Worm (Caenorhabditis elegans) whole organism, L2 larva: ENCODE measurements around the gene W01G7.4.

Experiments used
- C34F6.9 ChIP-seq: fragments of 150-350 bp; optimal IDR thresholded peaks from 2 replicates; lab custom pipeline; 2014; ENCODE audit warnings: missing biosample characterization, missing genetic modification characterization
- F13H6.1 ChIP-seq: sonication (generic microtip); optimal IDR thresholded peaks from 2 replicates; lab custom pipeline; 2016; ENCODE audit warnings: missing genetic modification characterization, missing compliant biosample characterization
- R02D3.7 ChIP-seq: fragments of 150-350 bp; optimal IDR thresholded peaks from 2 replicates; lab custom pipeline; 2014; ENCODE audit warnings: missing biosample characterization, missing genetic modification characterization
- Y55F3AM.14 ChIP-seq: fragments of 200-800 bp; sonication (Bioruptor generic); optimal IDR thresholded peaks from 2 replicates; lab custom pipeline; 2018; ENCODE audit warnings: mild to moderate bottlenecking, missing genetic modification characterization, missing compliant biosample characterization
- ZK546.5 ChIP-seq: sonication (generic microtip); optimal IDR thresholded peaks from 2 replicates; lab custom pipeline; 2017; ENCODE audit warnings: missing biosample characterization, missing genetic modification characterization
- alr-1 ChIP-seq: fragments of 150-350 bp; optimal IDR thresholded peaks from 2 replicates; lab custom pipeline; 2014; ENCODE audit warnings: missing biosample characterization, missing genetic modification characterization
- aly-2 ChIP-seq: fragments of 150-350 bp; optimal IDR thresholded peaks from 2 replicates; lab custom pipeline; 2014; ENCODE audit warnings: missing biosample characterization, missing genetic modification characterization
- ama-1 ChIP-seq: fragments of 150-350 bp; optimal IDR thresholded peaks from 2 replicates; lab custom pipeline; 2018; ENCODE audit warnings: inconsistent platforms
- blmp-1 ChIP-seq: sonication (generic microtip); optimal IDR thresholded peaks from 2 replicates; lab custom pipeline; 2017; ENCODE audit warnings: missing genetic modification characterization, mild to moderate bottlenecking, missing compliant biosample characterization, antibody characterized with exemption, moderate library complexity; ENCODE audit not compliant: insufficient read depth
- ceh-16 ChIP-seq: fragments of 150-350 bp; optimal IDR thresholded peaks from 2 replicates; lab custom pipeline; 2014; ENCODE audit warnings: missing biosample characterization, missing genetic modification characterization
- ceh-82 ChIP-seq: fragments of 150-350 bp; optimal IDR thresholded peaks from 2 replicates; lab custom pipeline; 2014; ENCODE audit warnings: missing biosample characterization, missing genetic modification characterization
- crh-2 ChIP-seq: sonication (generic microtip); optimal IDR thresholded peaks from 2 replicates; lab custom pipeline; 2017; ENCODE audit warnings: missing biosample characterization, missing genetic modification characterization
- dmd-4 ChIP-seq: sonication (generic microtip); optimal IDR thresholded peaks from 2 replicates; lab custom pipeline; 2017; ENCODE audit warnings: missing biosample characterization, missing genetic modification characterization
- egl-27 ChIP-seq: sonication (generic microtip); optimal IDR thresholded peaks from 3 replicates; lab custom pipeline; 2017; ENCODE audit warnings: missing biosample characterization, missing genetic modification reagents, missing genetic modification characterization
- elt-1 ChIP-seq: fragments of 150-350 bp; optimal IDR thresholded peaks from 2 replicates; lab custom pipeline; 2014; ENCODE audit warnings: missing biosample characterization, missing genetic modification characterization
- elt-3 ChIP-seq: sonication (generic microtip); optimal IDR thresholded peaks from 2 replicates; lab custom pipeline; 2017; ENCODE audit warnings: missing biosample characterization, missing genetic modification characterization
- fos-1 ChIP-seq: fragments of 150-350 bp; optimal IDR thresholded peaks from 2 replicates; lab custom pipeline; 2014; ENCODE audit warnings: missing biosample characterization, missing genetic modification characterization
- gmeb-1 ChIP-seq: fragments of 150-350 bp; optimal IDR thresholded peaks from 2 replicates; lab custom pipeline; 2014; ENCODE audit warnings: missing biosample characterization, missing genetic modification characterization
- lin-11 ChIP-seq: fragments of 150-350 bp; sonication (generic microtip); optimal IDR thresholded peaks from 2 replicates; lab custom pipeline; 2014; ENCODE audit warnings: missing biosample characterization, missing genetic modification characterization, inconsistent platforms, mixed read lengths
- lin-13 ChIP-seq: fragments of 150-350 bp; optimal IDR thresholded peaks from 2 replicates; lab custom pipeline; 2014; ENCODE audit warnings: missing biosample characterization, missing genetic modification reagents, missing genetic modification characterization
- lin-39 ChIP-seq: fragments of 150-350 bp; optimal IDR thresholded peaks from 2 replicates; lab custom pipeline; 2014; ENCODE audit warnings: missing biosample characterization, missing genetic modification reagents, missing genetic modification characterization
- lsy-2 ChIP-seq, 2 experiments: fragments of 150-350 bp in 1 of 2; sonication (generic microtip) in 1 of 2; optimal IDR thresholded peaks; 2 replicates each; lab custom pipeline; 2014 to 2017; ENCODE audit warnings: missing biosample characterization in 2 of 2, missing genetic modification characterization in 2 of 2
- mdl-1 ChIP-seq, 2 experiments: fragments of 150-350 bp in 1 of 2; sonication (generic microtip) in 1 of 2; optimal IDR thresholded peaks; 2 replicates each; lab custom pipeline; 2017; ENCODE audit warnings: missing biosample characterization in 2 of 2, missing genetic modification characterization in 2 of 2
- nhr-10 ChIP-seq: sonication (generic microtip); optimal IDR thresholded peaks from 2 replicates; lab custom pipeline; 2017; ENCODE audit warnings: missing biosample characterization, missing genetic modification characterization
- nhr-11 ChIP-seq: fragments of 150-350 bp; optimal IDR thresholded peaks from 2 replicates; lab custom pipeline; 2014; ENCODE audit warnings: missing biosample characterization, missing genetic modification characterization
- nhr-12 ChIP-seq: fragments of 150-350 bp; optimal IDR thresholded peaks from 2 replicates; lab custom pipeline; 2014; ENCODE audit warnings: missing biosample characterization, missing genetic modification characterization
- nhr-129 ChIP-seq: fragments of 150-350 bp; optimal IDR thresholded peaks from 2 replicates; lab custom pipeline; 2014; ENCODE audit warnings: missing biosample characterization, missing genetic modification characterization
- nhr-21 ChIP-seq: fragments of 150-350 bp; optimal IDR thresholded peaks from 2 replicates; lab custom pipeline; 2014; ENCODE audit warnings: missing biosample characterization, missing genetic modification characterization
- nhr-23 ChIP-seq: fragments of 150-350 bp; optimal IDR thresholded peaks from 2 replicates; lab custom pipeline; 2014; ENCODE audit warnings: missing biosample characterization, missing genetic modification reagents, missing genetic modification characterization
- nhr-237 ChIP-seq: fragments of 150-350 bp; optimal IDR thresholded peaks from 2 replicates; lab custom pipeline; 2014; ENCODE audit warnings: missing biosample characterization, missing genetic modification characterization
- nhr-25 ChIP-seq: fragments of 150-350 bp; sonication (generic microtip); optimal IDR thresholded peaks from 3 replicates; lab custom pipeline; 2014; ENCODE audit warnings: missing biosample characterization, missing genetic modification characterization
- nhr-6 ChIP-seq: fragments of 150-350 bp; optimal IDR thresholded peaks from 2 replicates; lab custom pipeline; 2014; ENCODE audit warnings: missing biosample characterization, missing genetic modification characterization
- nhr-77 ChIP-seq: fragments of 150-350 bp; optimal IDR thresholded peaks from 2 replicates; lab custom pipeline; 2014; ENCODE audit warnings: missing biosample characterization, missing genetic modification characterization
- peb-1 ChIP-seq: fragments of 150-350 bp; optimal IDR thresholded peaks from 2 replicates; lab custom pipeline; 2014; ENCODE audit warnings: missing biosample characterization, missing genetic modification characterization
- sem-4 ChIP-seq: fragments of 150-350 bp; optimal IDR thresholded peaks from 2 replicates; lab custom pipeline; 2014; ENCODE audit warnings: missing biosample characterization, missing genetic modification reagents, missing genetic modification characterization
- sma-3 ChIP-seq: sonication (generic microtip); optimal IDR thresholded peaks from 2 replicates; lab custom pipeline; 2016; ENCODE audit warnings: missing genetic modification reagents, missing genetic modification characterization, missing compliant biosample characterization
- sma-9 ChIP-seq, 2 experiments: fragments of 150-350 bp in 1 of 2; sonication (generic microtip) in 1 of 2; optimal IDR thresholded peaks; 2 replicates each; lab custom pipeline; 2014 to 2016; ENCODE audit warnings: missing genetic modification characterization in 2 of 2, mild to moderate bottlenecking in 1 of 2, missing biosample characterization in 1 of 2, missing compliant biosample characterization in 1 of 2, missing genetic modification reagents in 1 of 2, moderate library complexity in 1 of 2
- snpc-4 ChIP-seq: fragments of 150-350 bp; optimal IDR thresholded peaks from 2 replicates; lab custom pipeline; 2014; ENCODE audit warnings: missing biosample characterization, missing genetic modification characterization
- unc-39 ChIP-seq: fragments of 150-350 bp; optimal IDR thresholded peaks from 2 replicates; lab custom pipeline; 2014; ENCODE audit warnings: missing biosample characterization, missing genetic modification characterization
- unc-55 ChIP-seq: fragments of 150-350 bp; sonication (generic microtip); optimal IDR thresholded peaks from 3 replicates; lab custom pipeline; 2014; ENCODE audit warnings: missing biosample characterization, missing genetic modification reagents, missing genetic modification characterization
- zag-1 ChIP-seq: fragments of 150-350 bp; optimal IDR thresholded peaks from 2 replicates; lab custom pipeline; 2014; ENCODE audit warnings: missing biosample characterization, missing genetic modification characterization
- ztf-1 ChIP-seq: fragments of 200-800 bp; sonication (Bioruptor generic); conservative IDR thresholded peaks from 2 replicates; pipeline ENCODE4 v1.3.6; 2022; ENCODE audit warnings: missing genetic modification characterization, missing compliant biosample characterization
- ztf-11 ChIP-seq: sonication (generic microtip); optimal IDR thresholded peaks from 2 replicates; lab custom pipeline; 2017; ENCODE audit warnings: missing biosample characterization, missing genetic modification characterization
- ztf-4 ChIP-seq: fragments of 150-350 bp; optimal IDR thresholded peaks from 2 replicates; lab custom pipeline; 2014; ENCODE audit warnings: missing biosample characterization, missing genetic modification characterization

Gene W01G7.4

DNA sequence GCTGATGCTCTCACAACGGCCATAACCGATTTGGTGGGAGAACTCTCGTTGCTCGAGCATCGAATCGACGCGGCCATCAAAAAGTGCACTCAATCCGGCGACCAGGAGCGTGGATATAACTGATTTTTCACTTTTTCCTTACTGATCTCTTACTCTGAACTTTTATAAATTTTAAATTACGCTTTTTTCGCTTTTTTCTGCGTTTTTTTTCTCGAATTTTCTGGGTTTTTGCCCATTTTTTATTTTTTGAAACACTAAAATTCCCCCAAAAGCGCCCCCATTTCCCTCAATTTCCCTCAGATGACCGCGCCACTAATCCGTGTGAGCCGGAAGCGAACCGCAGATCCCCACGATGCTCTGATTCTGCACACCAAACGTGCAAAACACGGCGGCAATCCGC, at the start of gene W01G7.4:
Gene W01G7.4 (plus strand): TSS at position 301 of the 400 bp plus-strand sequence.
- TF ChIP-seq ZK546.5 (no peak), ceh-82 (tag; lab: Kevin White, UChicago) (no peak), nhr-129 (tag; lab: Kevin White, UChicago) (no peak), sma-3 (GFP tag; lab: Kevin White, UChicago) (no peak), sma-9 (GFP tag; optimal IDR thresholded peaks at IDR 0.05; lab: Kevin White, UChicago) (no peak), sma-9 (tag; optimal IDR thresholded peaks at IDR 0.05; lab: Kevin White, UChicago) (no peak), unc-55 (no peak)

DNA sequence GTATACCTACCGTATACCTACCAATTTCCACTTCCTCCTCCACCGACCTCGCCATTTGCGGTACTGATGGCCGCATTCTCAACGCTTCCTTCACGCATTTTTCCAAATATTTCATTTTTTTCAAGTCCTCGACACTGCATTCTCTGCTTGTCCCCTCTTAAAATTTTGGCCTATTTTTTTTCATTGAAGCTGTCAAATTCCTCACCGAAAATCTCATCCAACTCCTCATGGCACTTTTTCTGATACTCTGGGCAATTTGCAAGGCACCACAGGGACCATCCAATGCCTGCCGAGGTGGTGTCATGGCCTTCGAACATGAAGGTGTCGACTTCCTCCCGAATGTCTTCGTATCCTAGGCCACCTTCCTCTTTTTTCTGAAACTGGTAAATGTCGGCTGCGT, 45.9 kb upstream of the W01G7.4 start:
- TF ChIP-seq unc-39 (no peak), nhr-77 (tag; lab: Kevin White, UChicago) (no peak), zag-1 (no peak), mdl-1 (tag; optimal IDR thresholded peaks at IDR 0.05; lab: Kevin White, UChicago) (no peak), Y55F3AM.14 (no peak), lin-39 (tag; lab: Kevin White, UChicago) (no peak), egl-27 (no peak), nhr-10 (no peak), nhr-6 (tag; lab: Kevin White, UChicago) (no peak), dmd-4 (tag; lab: Kevin White, UChicago) (no peak), nhr-23 (tag; lab: Kevin White, UChicago) (no peak), alr-1 (tag; lab: Kevin White, UChicago) (no peak), nhr-21 (tag; lab: Kevin White, UChicago) (no peak)

DNA sequence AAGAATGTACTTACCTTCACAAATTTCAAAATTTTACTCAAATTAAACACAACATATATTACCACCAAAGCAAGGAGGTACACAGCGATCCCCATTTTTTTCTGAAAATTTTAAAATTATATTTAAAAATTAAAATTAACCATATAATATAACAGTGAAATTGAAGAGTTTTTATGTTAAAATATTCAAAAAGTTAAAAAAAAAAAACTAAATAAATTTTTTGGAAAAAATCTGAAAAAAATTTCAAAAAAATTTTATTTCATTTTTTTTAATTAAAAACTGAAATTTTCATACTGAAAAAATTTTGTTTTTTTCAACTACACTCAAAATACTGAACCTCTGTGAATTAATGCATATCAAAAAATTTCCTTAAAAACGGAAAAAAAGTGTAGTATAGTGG, 43.7 kb upstream of the W01G7.4 start, which contains the start of gene cyp-37A1:
Gene cyp-37A1 (minus strand): TSS at position 101 of the 400 bp plus-strand sequence.
- no peak for TF ChIP-seq Y55F3AM.14
- TF ChIP-seq nhr-12 = no peak
- TF ChIP-seq nhr-129 (tag; lab: Kevin White, UChicago) = no peak
- TF ChIP-seq R02D3.7 (tag; lab: Kevin White, UChicago) = no peak
- no peak for TF ChIP-seq F13H6.1 (tag; lab: Kevin White, UChicago)
- no peak for TF ChIP-seq sma-9 (GFP tag; optimal IDR thresholded peaks at IDR 0.05; lab: Kevin White, UChicago)
- TF ChIP-seq sma-9 (tag; optimal IDR thresholded peaks at IDR 0.05; lab: Kevin White, UChicago) = no peak
- no peak for TF ChIP-seq lin-11
- no peak for TF ChIP-seq crh-2 (tag; lab: Kevin White, UChicago)
- no peak for TF ChIP-seq C34F6.9 (tag; lab: Kevin White, UChicago)
- TF ChIP-seq snpc-4 = no peak
- no peak for TF ChIP-seq ama-1
- TF ChIP-seq ztf-4 (tag; lab: Kevin White, UChicago) = no peak
- TF ChIP-seq nhr-25 = no peak
- no peak for TF ChIP-seq nhr-11 (tag; lab: Kevin White, UChicago)
- no peak for TF ChIP-seq elt-3 (tag; lab: Kevin White, UChicago)

DNA sequence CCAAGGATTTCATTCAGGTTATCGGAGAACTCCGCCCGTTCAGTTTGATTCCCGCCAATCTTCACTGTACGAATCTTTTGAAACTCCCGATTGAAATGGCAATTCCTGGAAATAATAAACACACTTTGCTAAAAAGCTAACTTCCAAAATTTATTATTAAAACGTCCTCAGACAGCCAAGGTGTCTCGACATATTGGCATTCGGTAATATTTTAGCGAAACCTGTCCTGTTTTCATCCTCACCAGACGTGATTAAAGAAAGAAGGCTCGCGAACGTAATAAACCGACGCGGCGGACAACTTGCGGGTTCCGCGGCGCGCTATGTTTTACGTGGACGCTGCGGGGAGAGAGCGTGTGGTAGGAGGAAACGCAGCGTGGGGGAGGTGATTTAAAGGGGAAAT, 42.3 kb upstream of the W01G7.4 start:
- no peak for TF ChIP-seq R02D3.7 (tag; lab: Kevin White, UChicago)
- TF ChIP-seq nhr-25 = peak; percentile 45
- peak; percentile 82 for TF ChIP-seq Y55F3AM.14
- no peak for TF ChIP-seq blmp-1 (tag; lab: Kevin White, UChicago)
- TF ChIP-seq snpc-4 = peak; percentile 99
- no peak for TF ChIP-seq elt-3 (tag; lab: Kevin White, UChicago)
- TF ChIP-seq aly-2 (tag; lab: Kevin White, UChicago) = no peak
- TF ChIP-seq dmd-4 (tag; lab: Kevin White, UChicago) = no peak
- TF ChIP-seq ama-1 = peak; percentile 99
- TF ChIP-seq ceh-82 (tag; lab: Kevin White, UChicago) = no peak
- peak; percentile 63 for TF ChIP-seq lin-11
- TF ChIP-seq fos-1 (tag; lab: Kevin White, UChicago) = peak; percentile 33
- no peak for TF ChIP-seq peb-1 (tag; lab: Kevin White, UChicago)
- TF ChIP-seq lsy-2 (tag; optimal IDR thresholded peaks at IDR 0.05; lab: Kevin White, UChicago) = peak; percentile 66 to 77
- peak; percentile 85 for TF ChIP-seq crh-2 (tag; lab: Kevin White, UChicago)
- peak; percentile 28 for TF ChIP-seq ztf-4 (tag; lab: Kevin White, UChicago)
- TF ChIP-seq nhr-6 (tag; lab: Kevin White, UChicago) = no peak
- TF ChIP-seq ceh-16 (tag; lab: Kevin White, UChicago) = peak; percentile 80
- TF ChIP-seq zag-1 = no peak
- no peak for TF ChIP-seq nhr-12
- TF ChIP-seq nhr-23 (tag; lab: Kevin White, UChicago) = no peak
- TF ChIP-seq sem-4 (tag; lab: Kevin White, UChicago) = no peak
- TF ChIP-seq nhr-21 (tag; lab: Kevin White, UChicago) = peak; percentile 87
- no peak for TF ChIP-seq unc-39
- TF ChIP-seq elt-1 (tag; lab: Kevin White, UChicago) = no peak
- peak; percentile 78 for TF ChIP-seq sma-9 (GFP tag; optimal IDR thresholded peaks at IDR 0.05; lab: Kevin White, UChicago)
- TF ChIP-seq sma-9 (tag; optimal IDR thresholded peaks at IDR 0.05; lab: Kevin White, UChicago) = no peak
- TF ChIP-seq gmeb-1 (tag; lab: Kevin White, UChicago) = peak; percentile 85
- TF ChIP-seq nhr-11 (tag; lab: Kevin White, UChicago) = no peak
- TF ChIP-seq mdl-1 (tag; optimal IDR thresholded peaks at IDR 0.05; lab: Kevin White, UChicago) = peak; percentile 6 to 42
- no peak for TF ChIP-seq ztf-11 (tag; lab: Kevin White, UChicago)
- peak; percentile 77 for TF ChIP-seq F13H6.1 (tag; lab: Kevin White, UChicago)
- TF ChIP-seq unc-55 = peak; percentile 53
- no peak for TF ChIP-seq nhr-237 (tag; lab: Kevin White, UChicago)
- TF ChIP-seq nhr-77 (tag; lab: Kevin White, UChicago) = peak; percentile 67
- TF ChIP-seq nhr-129 (tag; lab: Kevin White, UChicago) = peak; percentile 46
- TF ChIP-seq ztf-1 (GFP tag; lab: Robert Waterston, UW) = 0 out of 2 replicates have a peak, but pooled peaks have one; percentile 80
- TF ChIP-seq sma-3 (GFP tag; lab: Kevin White, UChicago) = peak; percentile 96
- TF ChIP-seq lin-13 (GFP tag; lab: Kevin White, UChicago) = peak; percentile 82
